Fruit fly (Drosophila melanogaster): ENCODE measurements around the gene fng.

The fng gene

dm6 chr3L:20921859-20922258, 27.5 kb downstream of the fng start (continued):
- no peak for TF ChIP-seq lmd (GFP tag; IDR thresholded peaks at IDR 0.05)
- no peak for TF ChIP-seq CG4424 (GFP tag; optimal IDR thresholded peaks at IDR 0.05)
- TF ChIP-seq CG8765 (GFP tag; IDR thresholded peaks at IDR 0.05): no peak
- no peak for TF ChIP-seq CG7372 (GFP tag; IDR thresholded peaks at IDR 0.05)
- TF ChIP-seq kni (GFP tag; optimal IDR thresholded peaks at IDR 0.05): no peak
- TF ChIP-seq lilli (GFP tag; optimal IDR thresholded peaks at IDR 0.05): peak; percentile 18
- TF ChIP-seq CG7987 (GFP tag; optimal IDR thresholded peaks at IDR 0.05): no peak

- peak; percentile 45 for TF ChIP-seq Abd-B (GFP tag; optimal IDR thresholded peaks at IDR 0.05)
- TF ChIP-seq twi (tag; optimal IDR thresholded peaks at IDR 0.05): peak; percentile 59
- peak; percentile 34 for TF ChIP-seq CG15269 (tag; optimal IDR thresholded peaks at IDR 0.05)
- no peak for TF ChIP-seq D19B (GFP tag; optimal IDR thresholded peaks at IDR 0.05)
- peak; percentile 49 for TF ChIP-seq Med (GFP tag)
- TF ChIP-seq sd (tag; optimal IDR thresholded peaks at IDR 0.05): peak; percentile 61
- no peak for TF ChIP-seq Spps (tag; optimal IDR thresholded peaks at IDR 0.05)
- TF ChIP-seq aop (GFP tag; IDR thresholded peaks at IDR 0.05): no peak
- TF ChIP-seq Rx (GFP tag; IDR thresholded peaks at IDR 0.05): no peak
- no peak for TF ChIP-seq shn (GFP tag; optimal IDR thresholded peaks at IDR 0.05)
Observed at dm6 chr3L:20920495-20920894, 28.8 kb downstream of the fng start.

DNA sequence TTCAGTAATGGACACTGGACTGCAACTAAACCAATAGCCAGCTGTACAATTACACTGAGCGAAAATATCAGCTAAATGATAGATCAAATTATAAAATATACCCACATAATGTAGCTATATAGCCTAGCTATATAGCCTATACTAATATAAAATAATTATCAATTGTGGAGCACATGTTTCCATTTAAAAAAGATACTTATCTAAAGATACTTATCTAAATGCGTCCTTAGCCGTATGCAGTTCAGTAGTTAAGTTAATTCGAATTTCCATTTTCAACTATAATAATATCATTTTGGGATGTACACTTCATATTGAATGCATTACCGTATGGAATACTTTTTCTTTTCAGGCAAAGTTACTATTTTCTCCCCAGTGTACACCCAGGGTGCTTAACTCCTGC, 30.4 kb downstream of the fng start:
- TF ChIP-seq Hr78 (GFP tag; optimal IDR thresholded peaks at IDR 0.05): no peak
- no peak for TF ChIP-seq CG9609 (GFP tag; optimal IDR thresholded peaks at IDR 0.05)
- TF ChIP-seq nerfin-2 (GFP tag; IDR thresholded peaks at IDR 0.05; ENCODE audit: partially characterized antibody): no peak
- no peak for TF ChIP-seq ash1 (GFP tag; optimal IDR thresholded peaks at IDR 0.05)
- TF ChIP-seq CG14050 (GFP tag; IDR thresholded peaks at IDR 0.05): no peak
- no peak for TF ChIP-seq CG11093 (GFP tag; IDR thresholded peaks at IDR 0.05)
- TF ChIP-seq Oli (tag; optimal IDR thresholded peaks at IDR 0.05): peak; percentile 36
- no peak for TF ChIP-seq CG7987 (GFP tag; optimal IDR thresholded peaks at IDR 0.05)
- TF ChIP-seq exex (tag; optimal IDR thresholded peaks at IDR 0.05): no peak
- TF ChIP-seq CG9215 (GFP tag; IDR thresholded peaks at IDR 0.05): no peak
- no peak for TF ChIP-seq CG1602 (GFP tag; optimal IDR thresholded peaks at IDR 0.05)
- no peak for TF ChIP-seq zen2 (GFP tag; IDR thresholded peaks at IDR 0.05; ENCODE audit: partially characterized antibody)
- TF ChIP-seq CG18262 (tag; optimal IDR thresholded peaks at IDR 0.05): peak; percentile 50
- no peak for TF ChIP-seq az2 (GFP tag; optimal IDR thresholded peaks at IDR 0.05)
- no peak for TF ChIP-seq CG18476 (GFP tag; optimal IDR thresholded peaks at IDR 0.05)
- no peak for TF ChIP-seq pzg (GFP tag; optimal IDR thresholded peaks at IDR 0.05)
- TF ChIP-seq wek (GFP tag; optimal IDR thresholded peaks at IDR 0.05): no peak
- TF ChIP-seq CG6254 (GFP tag; optimal IDR thresholded peaks at IDR 0.05): peak; percentile 9
- TF ChIP-seq klu (GFP tag; IDR thresholded peaks at IDR 0.05): no peak
- peak; percentile 6 for TF ChIP-seq trem (tag; optimal IDR thresholded peaks at IDR 0.05)
- TF ChIP-seq Poxn (GFP tag; IDR thresholded peaks at IDR 0.05): no peak
- peak; percentile 32 for TF ChIP-seq Sox100B (GFP tag; optimal IDR thresholded peaks at IDR 0.05)
- no peak for TF ChIP-seq pum (GFP tag; optimal IDR thresholded peaks at IDR 0.05)
- no peak for TF ChIP-seq CG12236 (GFP tag; optimal IDR thresholded peaks at IDR 0.05)
- TF ChIP-seq MESR4 (GFP tag; optimal IDR thresholded peaks at IDR 0.05): no peak
- no peak for TF ChIP-seq CG4360 (GFP tag; IDR thresholded peaks at IDR 0.05)
- TF ChIP-seq dysf (GFP tag; IDR thresholded peaks at IDR 0.05): no peak
- peak; percentile 29 for TF ChIP-seq CoRest (tag; optimal IDR thresholded peaks at IDR 0.05)
- TF ChIP-seq ase (GFP tag; IDR thresholded peaks at IDR 0.05): no peak
- no peak for TF ChIP-seq Hr39 (optimal IDR thresholded peaks at IDR 0.05)
- peak; percentile 16 for TF ChIP-seq Ssrp (tag; optimal IDR thresholded peaks at IDR 0.05)
- peak; percentile 53 for TF ChIP-seq CG7556 (GFP tag; optimal IDR thresholded peaks at IDR 0.05)
- TF ChIP-seq CG30020 (tag; optimal IDR thresholded peaks at IDR 0.05): no peak
- no peak for TF ChIP-seq da (GFP tag; optimal IDR thresholded peaks at IDR 0.05)

Data from whole organism, embryonic.